Worm (Caenorhabditis elegans): ENCODE measurements around the gene ggtb-1.

ce11 chrIII:7146341-7146740, 12.8 kb downstream of the ggtb-1 start:
- TF ChIP-seq him-1 (tag; optimal IDR thresholded peaks at IDR 0.05) (no peak), dao-5 (tag; optimal IDR thresholded peaks at IDR 0.05) (no peak), W03F9.2 (tag; optimal IDR thresholded peaks at IDR 0.05) (no peak)

Measured in whole organism, L4/young adult.